Worm (Caenorhabditis elegans): ENCODE results near the gene Y53C12B.7.

The Y53C12B.7 gene

ce11 chrII:9713083-9713482, 39.9 kb downstream of the Y53C12B.7 start (continued):
- TF ChIP-seq zfh-2 (GFP tag; conservative IDR thresholded peaks at IDR 0.05) (no peak), unc-130 (GFP tag; optimal IDR thresholded peaks at IDR 0.05) (no peak), fkh-3 (tag; optimal IDR thresholded peaks at IDR 0.05) (no peak), tbp1 (GFP tag; optimal IDR thresholded peaks at IDR 0.05) (peak; percentile 95), Y53G8AR.9 (GFP tag; conservative IDR thresholded peaks at IDR 0.05) (no peak), ccch-3 (GFP tag; optimal IDR thresholded peaks at IDR 0.05) (no peak), atf-7 (tag; optimal IDR thresholded peaks at IDR 0.05) (no peak), ets-4 (GFP tag; optimal IDR thresholded peaks at IDR 0.05) (no peak), B0035.1 (tag; optimal IDR thresholded peaks at IDR 0.05) (no peak), nfyb-1 (GFP tag; IDR thresholded peaks at IDR 0.05) (no peak), hsf-1 (GFP tag; IDR thresholded peaks at IDR 0.05) (no peak), snpc-4 (GFP tag; optimal IDR thresholded peaks at IDR 0.05) (peak; percentile 7), snpc-4 (tag; optimal IDR thresholded peaks at IDR 0.05) (peak in 2 of 4 experiments; percentile 19 to 46), rec-8 (tag; optimal IDR thresholded peaks at IDR 0.05) (peak in 1 of 2 experiments; percentile 39), ztf-18 (tag; optimal IDR thresholded peaks at IDR 0.05) (peak; percentile 46), nhr-120 (GFP tag; IDR thresholded peaks at IDR 0.05) (no peak), ceh-79 (tag; optimal IDR thresholded peaks at IDR 0.05) (no peak), attf-3 (GFP tag; conservative IDR thresholded peaks at IDR 0.05) (no peak), ZK185.1 (tag; optimal IDR thresholded peaks at IDR 0.05; ENCODE audit: poor library complexity, severe bottlenecking) (no peak), F33H1.4 (GFP tag; IDR thresholded peaks at IDR 0.05) (peak; percentile 20; the same call in 1 of the 2 replicates), ekl-4 (GFP tag; IDR thresholded peaks at IDR 0.05) (0 out of 2 replicates have a peak, but pooled peaks have one; percentile 11), nfya-2 (GFP tag; IDR thresholded peaks at IDR 0.05) (no peak), ztf-22 (GFP tag; optimal IDR thresholded peaks at IDR 0.05) (no peak), ztf-28 (GFP tag; IDR thresholded peaks at IDR 0.05) (0 out of 2 replicates have a peak, but pooled peaks have one; percentile 25), pbrm-1 (GFP tag; IDR thresholded peaks at IDR 0.05) (no peak), ceh-100 (GFP tag; IDR thresholded peaks at IDR 0.05) (no peak), mes-4 (tag; optimal IDR thresholded peaks at IDR 0.05) (no peak), ceh-27 (GFP tag; optimal IDR thresholded peaks at IDR 0.05) (no peak), F37B4.10 (GFP tag; IDR thresholded peaks at IDR 0.05) (no peak), pha-4 (tag; optimal IDR thresholded peaks at IDR 0.05) (no peak), sea-2 (GFP tag; IDR thresholded peaks at IDR 0.05) (no peak), F57A8.1 (GFP tag; optimal IDR thresholded peaks at IDR 0.05) (no peak), egrh-3 (GFP tag; IDR thresholded peaks at IDR 0.05) (no peak), aptf-2 (GFP tag; conservative IDR thresholded peaks at IDR 0.05) (no peak), ama-1 (optimal IDR thresholded peaks at IDR 0.05) (no peak), ama-1 (GFP tag; optimal IDR thresholded peaks at IDR 0.05) (no peak), nfya-1 (tag; optimal IDR thresholded peaks at IDR 0.05; ENCODE audit: borderline replicate concordance, insufficient read depth) (no peak), C17E4.6 (GFP tag; IDR thresholded peaks at IDR 0.05) (no peak), nhr-27 (tag; optimal IDR thresholded peaks at IDR 0.05) (no peak), nhr-179 (tag; optimal IDR thresholded peaks at IDR 0.05) (no peak), lin-54 (GFP tag; optimal IDR thresholded peaks at IDR 0.05) (peak; percentile 11), lin-35 (GFP tag; optimal IDR thresholded peaks at IDR 0.05) (no peak), Y79H2A.3 (GFP tag; conservative IDR thresholded peaks at IDR 0.05) (no peak), snpc-1.3 (tag; optimal IDR thresholded peaks at IDR 0.05; ENCODE audit: insufficient read depth) (peak; percentile 33), F39B2.1 (GFP tag; IDR thresholded peaks at IDR 0.05) (no peak), B0019.2 (GFP tag; conservative IDR thresholded peaks at IDR 0.05) (no peak), let-607 (tag; optimal IDR thresholded peaks at IDR 0.05) (no peak), K11D2.4 (GFP tag; IDR thresholded peaks at IDR 0.05) (no peak), dpl-1 (GFP tag; optimal IDR thresholded peaks at IDR 0.05) (peak; percentile 13)

Measured in whole organism, young adult.